Worm (Caenorhabditis elegans): Measurements from ENCODE around the gene copb-1.
A peak's percentile ranks its signal among the peaks of the same experiment; 100 is the strongest.

copb-1 gene

DNA sequence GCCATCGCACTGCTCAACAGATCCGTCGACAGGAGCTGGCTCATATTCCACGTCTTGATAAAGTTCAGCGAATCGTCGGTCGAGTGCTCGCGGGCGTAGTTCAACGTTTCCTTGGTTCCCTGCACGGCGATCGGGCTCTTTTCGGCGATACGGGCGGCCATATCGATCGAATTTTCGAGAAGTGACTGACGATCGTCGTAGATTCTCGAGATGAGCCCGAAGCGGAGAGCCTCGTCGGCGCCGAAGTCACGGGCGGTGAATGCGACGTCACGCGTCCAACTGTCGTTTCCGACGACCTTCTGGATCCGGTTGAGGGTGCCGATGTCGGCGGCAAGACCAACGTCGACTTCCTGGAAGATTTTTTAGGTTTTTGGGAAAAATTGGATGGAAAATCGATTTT, 30.9 kb downstream of the copb-1 start:
- no peak for TF ChIP-seq sma-3 (GFP tag; optimal IDR thresholded peaks at IDR 0.05)
- TF ChIP-seq nhr-129 (tag; optimal IDR thresholded peaks at IDR 0.05) = no peak
- TF ChIP-seq ztf-4 (tag; optimal IDR thresholded peaks at IDR 0.05) = no peak
- no peak for TF ChIP-seq nhr-77 (tag; optimal IDR thresholded peaks at IDR 0.05)
- no peak for TF ChIP-seq lin-13 (GFP tag; optimal IDR thresholded peaks at IDR 0.05)
- TF ChIP-seq unc-62 (GFP tag; optimal IDR thresholded peaks at IDR 0.05) = no peak
- no peak for TF ChIP-seq zag-1 (tag; optimal IDR thresholded peaks at IDR 0.05)
- no peak for TF ChIP-seq mab-5 (tag; optimal IDR thresholded peaks at IDR 0.05)
- no peak for TF ChIP-seq skn-1 (tag; optimal IDR thresholded peaks at IDR 0.05)
- no peak for TF ChIP-seq sem-4 (tag; optimal IDR thresholded peaks at IDR 0.05)
- TF ChIP-seq lsy-2 (tag; optimal IDR thresholded peaks at IDR 0.05) = no peak

ce11 chrII:3110099-3110498, 31.5 kb downstream of the copb-1 start:
- TF ChIP-seq mab-5 (tag; optimal IDR thresholded peaks at IDR 0.05) = no peak
- TF ChIP-seq nhr-21 (tag; optimal IDR thresholded peaks at IDR 0.05) = no peak
- no peak for TF ChIP-seq mdl-1 (tag; optimal IDR thresholded peaks at IDR 0.05)
- TF ChIP-seq sem-4 (tag; optimal IDR thresholded peaks at IDR 0.05) = no peak
- no peak for TF ChIP-seq ZK546.5 (tag; optimal IDR thresholded peaks at IDR 0.05)
- no peak for TF ChIP-seq nhr-6 (tag; optimal IDR thresholded peaks at IDR 0.05)
- TF ChIP-seq nhr-25 (tag; optimal IDR thresholded peaks at IDR 0.05) = no peak
- TF ChIP-seq nhr-237 (tag; optimal IDR thresholded peaks at IDR 0.05) = no peak
- TF ChIP-seq sma-9 (GFP tag; optimal IDR thresholded peaks at IDR 0.05) = no peak
- TF ChIP-seq sma-9 (tag; optimal IDR thresholded peaks at IDR 0.05) = no peak
- no peak for TF ChIP-seq lsy-2 (tag; optimal IDR thresholded peaks at IDR 0.05)
- TF ChIP-seq aly-2 (tag; optimal IDR thresholded peaks at IDR 0.05) = no peak
- no peak for TF ChIP-seq elt-1 (tag; optimal IDR thresholded peaks at IDR 0.05)
- TF ChIP-seq dmd-4 (tag; optimal IDR thresholded peaks at IDR 0.05) = no peak

DNA sequence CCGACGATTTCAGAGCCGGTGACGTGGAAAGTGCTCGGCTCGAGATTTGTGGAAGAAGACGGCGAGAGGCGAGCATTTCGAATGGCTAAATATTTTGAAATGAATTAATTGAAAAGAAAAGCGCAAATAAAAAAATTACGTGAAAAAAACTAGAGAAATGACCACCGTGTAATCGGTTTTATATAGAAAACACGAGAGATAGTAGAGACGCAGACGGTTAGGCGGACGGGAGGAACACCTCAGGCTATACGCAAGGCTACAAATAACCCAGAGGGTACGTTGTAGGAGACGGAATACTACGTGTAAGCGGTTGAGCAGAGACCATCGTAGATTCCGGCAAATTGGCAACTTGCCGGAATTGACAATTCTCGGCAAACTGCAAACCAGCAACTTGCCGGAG, 32.6 kb downstream of the copb-1 start, which contains the start of gene Y25C1A.13:
Gene Y25C1A.13, minus strand, starts transcription at position 101 of the 400 bp plus-strand sequence.
- TF ChIP-seq peb-1 (tag; optimal IDR thresholded peaks at IDR 0.05) (no peak), unc-62 (GFP tag; optimal IDR thresholded peaks at IDR 0.05) (no peak), F13H6.1 (tag; optimal IDR thresholded peaks at IDR 0.05) (peak; percentile 18)

- TF ChIP-seq F13H6.1 (tag; optimal IDR thresholded peaks at IDR 0.05) (no peak), ztf-1 (GFP tag; conservative IDR thresholded peaks at IDR 0.05) (no peak), ZK546.5 (tag; optimal IDR thresholded peaks at IDR 0.05) (no peak), unc-39 (tag; optimal IDR thresholded peaks at IDR 0.05) (no peak), ceh-16 (tag; optimal IDR thresholded peaks at IDR 0.05) (no peak), unc-62 (GFP tag; optimal IDR thresholded peaks at IDR 0.05) (no peak), gmeb-1 (tag; optimal IDR thresholded peaks at IDR 0.05) (no peak)
Measured at ce11 chrII:3112313-3112712, 33.7 kb downstream of the copb-1 start, which contains the start of gene Y25C1A.2. TSS of gene Y25C1A.2 (plus strand) at chrII:3112613.

DNA sequence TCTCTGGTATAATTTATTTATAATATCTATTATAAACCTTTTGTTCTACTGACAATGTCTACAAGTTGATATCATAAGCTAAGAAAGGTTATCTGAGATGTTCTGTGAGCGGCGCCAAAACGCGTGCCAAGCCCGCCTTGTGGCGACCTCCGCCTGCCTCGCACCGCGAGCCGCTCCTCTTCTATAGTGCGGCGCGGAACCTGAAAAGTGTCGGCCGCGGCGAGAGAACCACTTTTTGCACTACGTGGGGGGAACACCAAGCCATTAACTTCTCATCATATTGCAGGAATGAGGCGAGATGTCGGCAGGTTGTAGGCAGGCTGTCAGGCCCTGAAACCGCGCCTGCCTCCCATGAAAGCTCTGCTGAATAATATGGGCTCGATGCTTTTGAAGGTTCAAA, 34.7 kb downstream of the copb-1 start:
- TF ChIP-seq snpc-4 (tag; optimal IDR thresholded peaks at IDR 0.05) = peak; percentile 45
- TF ChIP-seq zag-1 (tag; optimal IDR thresholded peaks at IDR 0.05) = no peak

- TF ChIP-seq R02D3.7 (tag; optimal IDR thresholded peaks at IDR 0.05) = no peak
- TF ChIP-seq zag-1 (tag; optimal IDR thresholded peaks at IDR 0.05) = no peak
- no peak for TF ChIP-seq ztf-1 (GFP tag; conservative IDR thresholded peaks at IDR 0.05)
- no peak for TF ChIP-seq nhr-237 (tag; optimal IDR thresholded peaks at IDR 0.05)
- TF ChIP-seq ceh-16 (tag; optimal IDR thresholded peaks at IDR 0.05) = no peak
- TF ChIP-seq nhr-23 (tag; optimal IDR thresholded peaks at IDR 0.05) = no peak
- no peak for TF ChIP-seq dmd-4 (tag; optimal IDR thresholded peaks at IDR 0.05)
- no peak for TF ChIP-seq nhr-21 (tag; optimal IDR thresholded peaks at IDR 0.05)
- TF ChIP-seq blmp-1 (tag; optimal IDR thresholded peaks at IDR 0.05; ENCODE audit: insufficient read depth) = no peak
- TF ChIP-seq fos-1 (tag; optimal IDR thresholded peaks at IDR 0.05) = no peak
- TF ChIP-seq gmeb-1 (tag; optimal IDR thresholded peaks at IDR 0.05) = no peak
- TF ChIP-seq nhr-129 (tag; optimal IDR thresholded peaks at IDR 0.05) = no peak
- TF ChIP-seq lsy-2 (tag; optimal IDR thresholded peaks at IDR 0.05) = no peak
- no peak for TF ChIP-seq nhr-6 (tag; optimal IDR thresholded peaks at IDR 0.05)
- no peak for TF ChIP-seq ama-1 (optimal IDR thresholded peaks at IDR 0.05)
- no peak for TF ChIP-seq sma-9 (GFP tag; optimal IDR thresholded peaks at IDR 0.05)
- TF ChIP-seq sma-9 (tag; optimal IDR thresholded peaks at IDR 0.05) = no peak
- TF ChIP-seq nhr-10 (tag; optimal IDR thresholded peaks at IDR 0.05) = no peak
- no peak for TF ChIP-seq peb-1 (tag; optimal IDR thresholded peaks at IDR 0.05)
- TF ChIP-seq nhr-77 (tag; optimal IDR thresholded peaks at IDR 0.05) = no peak
Measured at ce11 chrII:3113934-3114333, 35.3 kb downstream of the copb-1 start, which contains the start of gene clec-123. TSS of gene clec-123 (plus strand) at chrII:3114234.

All from whole organism, L2 larva.